Fruit fly (Drosophila melanogaster): ENCODE results near the gene Ipp.
A peak's percentile ranks its signal among the peaks of the same experiment; 100 is the strongest.

Gene Ipp

dm6 chr3R:13999531-13999930 is 40.9 kb downstream of the Ipp start (continued):
- TF ChIP-seq aop (GFP tag; IDR thresholded peaks at IDR 0.05) (no peak), MESR4 (GFP tag; optimal IDR thresholded peaks at IDR 0.05) (no peak), bsh (GFP tag; optimal IDR thresholded peaks at IDR 0.05) (peak in 1 of 2 experiments; percentile 44), cwo (GFP tag; optimal IDR thresholded peaks at IDR 0.05) (peak; percentile 41), CG10431 (GFP tag; optimal IDR thresholded peaks at IDR 0.05) (no peak), pum (GFP tag; optimal IDR thresholded peaks at IDR 0.05) (peak; percentile 44), tgo (GFP tag; IDR thresholded peaks at IDR 0.05) (peak; percentile 54), CG17328 (GFP tag; IDR thresholded peaks at IDR 0.05) (0 out of 2 replicates have a peak, but pooled peaks have one; percentile 15), Doc3 (GFP tag; IDR thresholded peaks at IDR 0.05; ENCODE audit: partially characterized antibody) (no peak), sima (GFP tag; optimal IDR thresholded peaks at IDR 0.05) (no peak), CG4328 (GFP tag; optimal IDR thresholded peaks at IDR 0.05) (no peak), CG2678 (tag; optimal IDR thresholded peaks at IDR 0.05) (peak; percentile 75), CG1792 (GFP tag; optimal IDR thresholded peaks at IDR 0.05) (peak; percentile 69), Usf (GFP tag; optimal IDR thresholded peaks at IDR 0.05) (no peak), crp (GFP tag; optimal IDR thresholded peaks at IDR 0.05) (no peak), CG8924 (tag; optimal IDR thresholded peaks at IDR 0.05) (peak; percentile 26), BtbVII (GFP tag; optimal IDR thresholded peaks at IDR 0.05) (no peak), slbo (GFP tag; IDR thresholded peaks at IDR 0.05) (peak; percentile 27; the same call in 1 of the 2 replicates), en (GFP tag; optimal IDR thresholded peaks at IDR 0.05) (peak; percentile 23), tin (GFP tag; optimal IDR thresholded peaks at IDR 0.05) (peak; percentile 87), CG12236 (GFP tag; optimal IDR thresholded peaks at IDR 0.05) (no peak), Dll (GFP tag; IDR thresholded peaks at IDR 0.05; ENCODE audit: partially characterized antibody) (no peak), Bgb (GFP tag; IDR thresholded peaks at IDR 0.05; ENCODE audit: partially characterized antibody) (no peak), CG1602 (GFP tag; optimal IDR thresholded peaks at IDR 0.05) (no peak), CG4707 (GFP tag; optimal IDR thresholded peaks at IDR 0.05) (no peak), Kr (GFP tag; optimal IDR thresholded peaks at IDR 0.05) (no peak), ap (GFP tag; IDR thresholded peaks at IDR 0.05) (0 out of 2 replicates have a peak, but pooled peaks have one; percentile 22), Hr39 (optimal IDR thresholded peaks at IDR 0.05) (no peak), CG3281 (GFP tag; optimal IDR thresholded peaks at IDR 0.05) (peak; percentile 48), slou (GFP tag; optimal IDR thresholded peaks at IDR 0.05) (no peak), Dref (GFP tag; IDR thresholded peaks at IDR 0.05) (no peak), CG13894 (tag; optimal IDR thresholded peaks at IDR 0.05) (no peak), sob (GFP tag; IDR thresholded peaks at IDR 0.05) (peak; percentile 67), HmgD (GFP tag; optimal IDR thresholded peaks at IDR 0.05) (no peak), HLHmδ (GFP tag; optimal IDR thresholded peaks at IDR 0.05) (no peak), CG9876 (GFP tag; optimal IDR thresholded peaks at IDR 0.05) (no peak), CG15696 (tag; optimal IDR thresholded peaks at IDR 0.05) (peak; percentile 23), CG16815 (GFP tag; optimal IDR thresholded peaks at IDR 0.05) (no peak), Fer2 (tag; optimal IDR thresholded peaks at IDR 0.05) (no peak), CG30431 (GFP tag; optimal IDR thresholded peaks at IDR 0.05) (no peak), kay (GFP tag; optimal IDR thresholded peaks at IDR 0.05) (no peak), NFAT (GFP tag; IDR thresholded peaks at IDR 0.05) (no peak), Myb (GFP tag; optimal IDR thresholded peaks at IDR 0.05) (peak; percentile 16), CG7372 (GFP tag; IDR thresholded peaks at IDR 0.05) (0 out of 2 replicates have a peak, but pooled peaks have one; percentile 20), Jarid2 (GFP tag; optimal IDR thresholded peaks at IDR 0.05) (peak; percentile 42), CG7987 (GFP tag; optimal IDR thresholded peaks at IDR 0.05) (peak; percentile 27), dmrt11E (tag; optimal IDR thresholded peaks at IDR 0.05) (no peak), CG13775 (GFP tag; optimal IDR thresholded peaks at IDR 0.05) (no peak), Mrtf (GFP tag; IDR thresholded peaks at IDR 0.05) (0 out of 3 replicates have a peak, but pooled peaks have one; percentile 11)
